Worm (Caenorhabditis elegans) whole organism, young adult: ENCODE data around the gene cysl-1.

Source experiments
- B0035.1 ChIP-seq: sonication (generic microtip); optimal IDR thresholded peaks from 2 replicates; lab custom pipeline; 2016; ENCODE audit warnings: missing genetic modification characterization, mild to moderate bottlenecking, missing compliant biosample characterization, missing genotype, missing genetic modification reagents
- B0336.3 ChIP-seq: fragments of 200-800 bp; sonication (Bioruptor generic); IDR thresholded peaks from 2 replicates; pipeline ENCODE4 v1.3.6; 2022; ENCODE audit warnings: missing genetic modification characterization, missing compliant biosample characterization
- F33H1.4 ChIP-seq: fragments of 200-800 bp; sonication (Bioruptor generic); IDR thresholded peaks from 2 replicates; pipeline ENCODE4 v1.3.6; 2022; ENCODE audit warnings: missing genetic modification reagents, missing genetic modification characterization, missing compliant biosample characterization
- F57C9.4 ChIP-seq: sonication (generic microtip); optimal IDR thresholded peaks from 2 replicates; lab custom pipeline; 2017; ENCODE audit warnings: mild to moderate bottlenecking, missing genetic modification characterization, missing compliant biosample characterization
- K12H6.12 ChIP-seq: fragments of 200-800 bp; sonication (Bioruptor generic); optimal IDR thresholded peaks from 2 replicates; lab custom pipeline; 2018; ENCODE audit warnings: mild to moderate bottlenecking, missing genetic modification characterization, missing compliant biosample characterization
- T07F8.4 ChIP-seq: sonication (generic microtip); optimal IDR thresholded peaks from 2 replicates; lab custom pipeline; 2016; ENCODE audit warnings: mild to moderate bottlenecking, missing genetic modification characterization, moderate library complexity, missing compliant biosample characterization
- T26A5.8 ChIP-seq: sonication (generic microtip); optimal IDR thresholded peaks from 2 replicates; lab custom pipeline; 2016; ENCODE audit warnings: missing genetic modification characterization, missing compliant biosample characterization
- Y56A3A.18 ChIP-seq: fragments of 200-800 bp; sonication (Bioruptor generic); IDR thresholded peaks from 2 replicates; pipeline ENCODE4 v1.3.6; 2022; ENCODE audit warnings: missing genetic modification reagents, missing genetic modification characterization, missing compliant biosample characterization
- Y67H2A.10 ChIP-seq: fragments of 200-800 bp; sonication (Bioruptor generic); conservative IDR thresholded peaks from 2 replicates; pipeline ENCODE4 v1.3.6; 2022; ENCODE audit warnings: missing genetic modification reagents, missing genetic modification characterization, missing compliant biosample characterization
- Y79H2A.3 ChIP-seq: fragments of 200-800 bp; sonication (Bioruptor generic); conservative IDR thresholded peaks from 2 replicates; pipeline ENCODE4 v1.3.6; 2022; ENCODE audit warnings: missing genetic modification reagents, missing genetic modification characterization, missing compliant biosample characterization
- ZK185.1 ChIP-seq: sonication (generic microtip); optimal IDR thresholded peaks from 2 replicates; lab custom pipeline; 2016; ENCODE audit warnings: mild to moderate bottlenecking, missing genetic modification characterization, missing compliant biosample characterization; ENCODE audit not compliant: poor library complexity, severe bottlenecking
- aptf-2 ChIP-seq: fragments of 200-800 bp; sonication (Bioruptor generic); conservative IDR thresholded peaks from 2 replicates; pipeline ENCODE4 v1.3.6; 2022; ENCODE audit warnings: missing genetic modification reagents, missing genetic modification characterization, missing compliant biosample characterization
- atf-7 ChIP-seq: sonication (generic microtip); optimal IDR thresholded peaks from 2 replicates; lab custom pipeline; 2017; ENCODE audit warnings: mild to moderate bottlenecking, missing genetic modification characterization, missing compliant biosample characterization
- athp-1 ChIP-seq: sonication (generic microtip); optimal IDR thresholded peaks from 2 replicates; lab custom pipeline; 2017; ENCODE audit warnings: mild to moderate bottlenecking, missing genetic modification characterization, missing compliant biosample characterization
- attf-3 ChIP-seq: fragments of 200-800 bp; sonication (Bioruptor generic); conservative IDR thresholded peaks from 2 replicates; pipeline ENCODE4 v1.3.6; 2022; ENCODE audit warnings: missing genetic modification reagents, missing genetic modification characterization, missing compliant biosample characterization
- attf-5 ChIP-seq: fragments of 200-800 bp; sonication (Bioruptor generic); optimal IDR thresholded peaks from 2 replicates; lab custom pipeline; 2018; ENCODE audit warnings: mild to moderate bottlenecking, missing genetic modification characterization, missing compliant biosample characterization
- bed-2 ChIP-seq: fragments of 200-800 bp; sonication (Bioruptor generic); IDR thresholded peaks from 2 replicates; pipeline ENCODE4 v1.3.6; 2022; ENCODE audit warnings: missing genetic modification reagents, missing genetic modification characterization, missing compliant biosample characterization
- ccch-3 ChIP-seq: fragments of 200-800 bp; sonication (Bioruptor generic); optimal IDR thresholded peaks from 2 replicates; lab custom pipeline; 2018; ENCODE audit warnings: mild to moderate bottlenecking, missing genetic modification characterization, missing compliant biosample characterization
- ceh-100 ChIP-seq: fragments of 200-800 bp; sonication (Bioruptor generic); IDR thresholded peaks from 2 replicates; pipeline ENCODE4 v1.3.6; 2022; ENCODE audit warnings: missing genetic modification reagents, missing genetic modification characterization, missing compliant biosample characterization
- ceh-27 ChIP-seq: fragments of 200-800 bp; sonication (Bioruptor generic); optimal IDR thresholded peaks from 2 replicates; lab custom pipeline; 2018; ENCODE audit warnings: mild to moderate bottlenecking, missing genetic modification characterization, moderate library complexity, missing compliant biosample characterization
- die-1 ChIP-seq: sonication (generic microtip); optimal IDR thresholded peaks from 2 replicates; lab custom pipeline; 2016; ENCODE audit warnings: missing genotype, mild to moderate bottlenecking, missing genetic modification characterization, missing compliant biosample characterization
- dpl-1 ChIP-seq: fragments of 150-350 bp; optimal IDR thresholded peaks from 2 replicates; lab custom pipeline; 2014; ENCODE audit warnings: missing biosample characterization, missing genetic modification reagents, missing genetic modification characterization
- egl-18 ChIP-seq: fragments of 200-800 bp; sonication (Bioruptor generic); IDR thresholded peaks from 2 replicates; pipeline ENCODE4 v1.3.6; 2022; ENCODE audit warnings: missing genetic modification reagents, missing genetic modification characterization, missing compliant biosample characterization
- egrh-3 ChIP-seq: fragments of 200-800 bp; sonication (Bioruptor generic); IDR thresholded peaks from 2 replicates; pipeline ENCODE4 v1.3.6; 2022; ENCODE audit warnings: missing genetic modification reagents, missing genetic modification characterization, missing compliant biosample characterization
- ets-4 ChIP-seq: fragments of 200-800 bp; sonication (Bioruptor generic); optimal IDR thresholded peaks from 2 replicates; lab custom pipeline; 2018; ENCODE audit warnings: mild to moderate bottlenecking, missing genetic modification characterization, missing compliant biosample characterization
- gei-17 ChIP-seq: fragments of 200-800 bp; sonication (Bioruptor generic); optimal IDR thresholded peaks from 2 replicates; lab custom pipeline; 2018; ENCODE audit warnings: mild to moderate bottlenecking, missing genetic modification characterization, missing compliant biosample characterization
- hlh-12 ChIP-seq: sonication (generic microtip); optimal IDR thresholded peaks from 2 replicates; lab custom pipeline; 2016; ENCODE audit warnings: missing genetic modification characterization, missing compliant biosample characterization
- hrde-1 ChIP-seq: sonication (generic microtip); optimal IDR thresholded peaks from 2 replicates; lab custom pipeline; 2016; ENCODE audit warnings: missing genetic modification characterization, mild to moderate bottlenecking, missing compliant biosample characterization, moderate library complexity, missing genotype, missing genetic modification reagents, borderline replicate concordance
- hsf-1 ChIP-seq: fragments of 200-800 bp; sonication (Bioruptor generic); IDR thresholded peaks from 2 replicates; pipeline ENCODE4 v1.3.6; 2022; ENCODE audit warnings: missing genetic modification reagents, missing genetic modification characterization, missing compliant biosample characterization
- lag-1 ChIP-seq: fragments of 200-800 bp; sonication (Bioruptor generic); IDR thresholded peaks from 2 replicates; pipeline ENCODE4 v1.3.6; 2022; ENCODE audit warnings: missing genetic modification reagents, missing genetic modification characterization, missing compliant biosample characterization
- lin-35 ChIP-seq, 3 experiments: fragments of 150-350 bp in 2 of 3; sonication (generic microtip) in 1 of 3; optimal IDR thresholded peaks; 2 replicates each; lab custom pipeline; 2014 to 2018; ENCODE audit warnings: missing biosample characterization in 3 of 3, missing genetic modification characterization in 3 of 3, missing genetic modification reagents in 3 of 3
- lin-54 ChIP-seq: fragments of 200-800 bp; sonication (Bioruptor generic); optimal IDR thresholded peaks from 2 replicates; lab custom pipeline; 2018; ENCODE audit warnings: mild to moderate bottlenecking, missing genetic modification characterization, missing compliant biosample characterization
- lsy-27 ChIP-seq: sonication (generic microtip); optimal IDR thresholded peaks from 2 replicates; lab custom pipeline; 2017; ENCODE audit warnings: missing genetic modification characterization, mild to moderate bottlenecking, missing compliant biosample characterization, antibody characterized with exemption, missing genotype, borderline replicate concordance; ENCODE audit not compliant: insufficient read depth
- nhr-80 ChIP-seq: sonication (generic microtip); optimal IDR thresholded peaks from 2 replicates; lab custom pipeline; 2016; ENCODE audit warnings: missing genetic modification characterization, missing compliant biosample characterization
- nhr-90 ChIP-seq: sonication (generic microtip); optimal IDR thresholded peaks from 2 replicates; lab custom pipeline; 2016; ENCODE audit warnings: missing genotype, mild to moderate bottlenecking, missing genetic modification characterization, missing compliant biosample characterization
- rpc-1 ChIP-seq, 2 experiments: fragments of 150-350 bp in 1 of 2; sonication (generic microtip) in 1 of 2; optimal IDR thresholded peaks; 2 replicates each; lab custom pipeline; 2014 to 2018; ENCODE audit warnings: missing biosample characterization in 1 of 2, missing genetic modification characterization in 1 of 2, missing genetic modification reagents in 1 of 2, missing genotype in 1 of 2
- snpc-1.1 ChIP-seq: sonication (generic microtip); optimal IDR thresholded peaks from 2 replicates; lab custom pipeline; 2017; ENCODE audit warnings: missing genetic modification characterization, mild to moderate bottlenecking, missing compliant biosample characterization, antibody characterized with exemption, moderate library complexity, missing genotype, missing genetic modification reagents; ENCODE audit not compliant: insufficient read depth
- snpc-3.4 ChIP-seq: sonication (generic microtip); optimal IDR thresholded peaks from 2 replicates; lab custom pipeline; 2017; ENCODE audit warnings: missing genetic modification characterization, mild to moderate bottlenecking, missing compliant biosample characterization, antibody characterized with exemption, moderate library complexity, missing genotype, missing genetic modification reagents
- somi-1 ChIP-seq: fragments of 200-800 bp; sonication (Bioruptor generic); optimal IDR thresholded peaks from 2 replicates; lab custom pipeline; 2018; ENCODE audit warnings: mild to moderate bottlenecking, missing genetic modification characterization, missing compliant biosample characterization
- unc-130 ChIP-seq: sonication (generic microtip); optimal IDR thresholded peaks from 2 replicates; lab custom pipeline; 2016; ENCODE audit warnings: missing genetic modification reagents, missing genetic modification characterization, missing compliant biosample characterization
- ztf-3 ChIP-seq: fragments of 200-800 bp; sonication (Bioruptor generic); optimal IDR thresholded peaks from 2 replicates; lab custom pipeline; 2018; ENCODE audit warnings: mild to moderate bottlenecking, missing genetic modification characterization, missing compliant biosample characterization

Gene cysl-1

ce11 chrX:9931362-9931761, 23.0 kb downstream of the cysl-1 start, which contains the start of gene nra-3:
Gene nra-3 (minus strand): TSS chrX:9931462.
- no peak for TF ChIP-seq Y67H2A.10
- no peak for TF ChIP-seq egl-18 (GFP tag; lab: Robert Waterston, UW)
- no peak for TF ChIP-seq B0035.1 (tag; lab: Kevin White, UChicago)
- TF ChIP-seq aptf-2 (GFP tag; lab: Robert Waterston, UW), result no peak
- no peak for TF ChIP-seq hsf-1 (GFP tag; lab: Robert Waterston, UW)
- TF ChIP-seq rpc-1 (optimal IDR thresholded peaks at IDR 0.05; lab: Kevin White, UChicago), result no peak
- TF ChIP-seq rpc-1 (tag; optimal IDR thresholded peaks at IDR 0.05; lab: Kevin White, UChicago), result no peak
- no peak for TF ChIP-seq F33H1.4
- TF ChIP-seq nhr-90 (tag; lab: Kevin White, UChicago), result no peak
- TF ChIP-seq T07F8.4 (tag; lab: Kevin White, UChicago), result no peak
- no peak for TF ChIP-seq atf-7 (tag; lab: Kevin White, UChicago)
- TF ChIP-seq ztf-3, result no peak
- TF ChIP-seq F57C9.4 (tag; lab: Kevin White, UChicago), result no peak
- TF ChIP-seq T26A5.8 (tag; lab: Kevin White, UChicago), result no peak
- TF ChIP-seq ceh-100 (GFP tag; lab: Robert Waterston, UW), result no peak
- no peak for TF ChIP-seq athp-1

DNA sequence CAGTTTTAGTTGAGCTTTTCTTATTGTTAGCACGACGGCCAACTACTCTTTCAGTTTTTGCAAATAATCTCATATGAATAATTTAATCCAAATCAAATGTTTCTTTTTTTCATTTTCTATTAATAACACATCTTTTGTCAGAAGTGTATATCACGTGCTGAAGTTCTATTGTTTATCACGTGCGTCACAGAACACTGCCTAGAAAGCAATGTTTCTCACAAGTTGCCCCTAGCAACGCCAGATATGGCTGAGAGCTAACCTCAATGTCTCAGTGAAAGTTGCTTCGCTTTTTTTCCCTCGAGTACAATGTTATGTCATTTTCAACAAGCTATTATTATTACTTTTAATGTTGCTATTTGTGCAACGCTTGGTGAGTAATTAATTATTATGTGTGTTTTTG, 26.3 kb downstream of the cysl-1 start:
- TF ChIP-seq hrde-1 (tag; lab: Kevin White, UChicago) (no peak), lsy-27 (tag; lab: Kevin White, UChicago) (no peak), bed-2 (GFP tag; lab: Robert Waterston, UW) (no peak), die-1 (tag; lab: Kevin White, UChicago) (no peak), ZK185.1 (tag; lab: Kevin White, UChicago) (no peak), snpc-3.4 (tag; lab: Kevin White, UChicago) (no peak), unc-130 (no peak), ceh-27 (GFP tag; lab: Kevin White, UChicago) (no peak), attf-5 (GFP tag; lab: Kevin White, UChicago) (no peak), B0035.1 (tag; lab: Kevin White, UChicago) (no peak), ets-4 (GFP tag; lab: Kevin White, UChicago) (no peak), Y79H2A.3 (GFP tag; lab: Robert Waterston, UW) (no peak), somi-1 (no peak), egrh-3 (GFP tag; lab: Robert Waterston, UW) (no peak)

DNA sequence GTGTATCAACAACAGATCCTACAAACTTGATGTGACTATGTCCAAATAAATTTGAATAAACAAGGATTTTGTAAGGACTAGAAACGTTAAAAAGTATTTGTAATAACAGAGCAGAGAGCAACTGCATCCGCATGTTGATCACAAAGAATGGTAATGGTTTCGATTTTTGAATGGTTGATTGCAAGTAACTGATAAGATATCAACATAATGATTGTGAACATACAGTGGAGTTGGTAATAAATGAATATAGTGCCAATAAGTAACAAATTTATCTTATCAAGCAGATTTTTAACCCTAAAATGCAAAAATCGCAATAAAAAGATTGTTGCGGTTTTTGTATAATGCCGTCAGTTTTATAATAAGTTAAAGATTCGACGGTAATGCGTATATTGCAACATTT, 29.4 kb downstream of the cysl-1 start, which contains the start of gene ugt-23:
ugt-23 (minus strand) TSS at position 212 of the 400 bp plus-strand sequence.
- TF ChIP-seq nhr-80 (tag; lab: Kevin White, UChicago) (peak; percentile 38), Y56A3A.18 (no peak)
- TF ChIP-seq, all 124 proteins: peak for 1

DNA sequence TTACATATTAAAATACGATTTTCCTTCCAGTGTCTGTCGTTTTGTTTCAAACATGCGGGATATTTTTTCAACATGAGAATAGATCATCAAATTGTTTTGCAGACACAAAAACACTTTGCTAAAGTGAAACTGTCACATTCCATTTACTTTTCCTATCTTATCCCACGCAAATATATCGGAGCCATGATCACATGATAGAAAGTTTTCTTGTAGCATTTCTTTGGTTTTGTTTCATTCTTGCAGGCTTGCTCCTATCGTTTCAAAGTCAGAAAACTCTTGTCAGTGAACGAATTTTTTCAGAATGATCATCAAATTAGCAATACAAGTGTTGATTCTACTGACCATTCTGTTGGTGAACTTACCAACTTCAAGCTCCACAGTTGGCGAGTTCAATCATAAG, 33.1 kb downstream of the cysl-1 start, which contains the start of gene C17G1.2:
C17G1.2 (plus strand) TSS at position 301 of the 400 bp plus-strand sequence.
- no peak for TF ChIP-seq F33H1.4
- TF ChIP-seq attf-3 (GFP tag; lab: Robert Waterston, UW), result no peak
- TF ChIP-seq gei-17 (GFP tag; lab: Kevin White, UChicago), result no peak
- no peak for TF ChIP-seq snpc-1.1
- TF ChIP-seq Y67H2A.10, result no peak
- TF ChIP-seq dpl-1, result no peak
- TF ChIP-seq B0336.3 (GFP tag; lab: Robert Waterston, UW), result no peak
- TF ChIP-seq lag-1 (GFP tag; lab: Robert Waterston, UW), result no peak
- TF ChIP-seq lin-54, result no peak
- TF ChIP-seq ets-4 (GFP tag; lab: Kevin White, UChicago), result no peak
- TF ChIP-seq lin-35 (GFP tag; optimal IDR thresholded peaks at IDR 0.05; lab: Kevin White, UChicago), result no peak
- TF ChIP-seq ccch-3 (GFP tag; lab: Kevin White, UChicago), result no peak
- TF ChIP-seq K12H6.12 (tag; lab: Kevin White, UChicago), result no peak
- TF ChIP-seq hlh-12 (tag; lab: Kevin White, UChicago), result no peak
